Fruit fly (Drosophila melanogaster) whole organism, wandering third instar larva: ENCODE results near the gene Diap1.

ENCODE experiments used
- Abd-B ChIP-seq: fragments of >200 bp; optimal IDR thresholded peaks from 2 replicates; lab custom pipeline; 2017; ENCODE audit warnings: missing biosample characterization, missing genetic modification characterization
- CG32264 ChIP-seq: fragments of 200-800 bp; sonication (Bioruptor generic); optimal IDR thresholded peaks from 2 replicates; lab custom pipeline; 2016; ENCODE audit warnings: missing biosample characterization, missing genetic modification characterization
- CG9705 ChIP-seq: fragments of 200-800 bp; sonication (Bioruptor generic); optimal IDR thresholded peaks from 2 replicates; lab custom pipeline; 2018; ENCODE audit warnings: missing biosample characterization, mild to moderate bottlenecking, missing genetic modification characterization
- CrebA ChIP-seq: fragments of 200-800 bp; sonication (Bioruptor generic); optimal IDR thresholded peaks from 2 replicates; lab custom pipeline; 2016; ENCODE audit warnings: missing biosample characterization, mild to moderate bottlenecking, missing genetic modification characterization, borderline replicate concordance
- Dfd ChIP-seq: fragments of >200 bp; optimal IDR thresholded peaks from 2 replicates; lab custom pipeline; 2017; ENCODE audit warnings: missing biosample characterization, missing genetic modification characterization
- Dif ChIP-seq: fragments of 200-275, 200-300 bp; sonication (Bioruptor generic); optimal IDR thresholded peaks from 2 replicates; lab custom pipeline; 2018; ENCODE audit warnings: missing biosample characterization, missing genetic modification characterization; ENCODE audit not compliant: partially characterized antibody
- GATAd ChIP-seq: sonication (Bioruptor generic); optimal IDR thresholded peaks from 2 replicates; lab custom pipeline; 2016; ENCODE audit warnings: missing biosample characterization, missing genetic modification characterization
- HLH106 ChIP-seq: fragments of 200-800 bp; optimal IDR thresholded peaks from 3 replicates; lab custom pipeline; 2019; ENCODE audit warnings: missing biosample characterization, mild to moderate bottlenecking, missing genetic modification characterization, moderate library complexity
- Hnf4 ChIP-seq: fragments of 200-800 bp; sonication (Bioruptor generic); optimal IDR thresholded peaks from 2 replicates; lab custom pipeline; 2016; ENCODE audit warnings: missing biosample characterization, mild to moderate bottlenecking, missing genetic modification characterization
- Hr78 ChIP-seq: fragments of >200 bp; optimal IDR thresholded peaks from 2 replicates; lab custom pipeline; 2017; ENCODE audit warnings: missing biosample characterization, missing genetic modification characterization
- Hr83 ChIP-seq: fragments of 200-300 bp; sonication (Bioruptor generic); optimal IDR thresholded peaks from 2 replicates; lab custom pipeline; 2016; ENCODE audit warnings: missing biosample characterization, mild to moderate bottlenecking, missing genetic modification characterization, moderate library complexity; ENCODE audit not compliant: poor library complexity, severe bottlenecking
- Jra ChIP-seq: sonication (Bioruptor generic); optimal IDR thresholded peaks from 2 replicates; lab custom pipeline; 2016; ENCODE audit warnings: missing biosample characterization, missing genetic modification characterization
- Mio ChIP-seq: sonication (Bioruptor generic); optimal IDR thresholded peaks from 2 replicates; lab custom pipeline; 2016; ENCODE audit warnings: missing biosample characterization, missing genetic modification characterization
- Myc ChIP-seq: fragments of >200 bp; optimal IDR thresholded peaks from 2 replicates; lab custom pipeline; 2017
- N ChIP-seq: fragments of >200 bp; optimal IDR thresholded peaks from 2 replicates; lab custom pipeline; 2018; ENCODE audit warnings: missing biosample characterization, missing external identifiers, missing genetic modification characterization
- OdsH ChIP-seq: fragments of 200-800 bp; sonication (Bioruptor generic); optimal IDR thresholded peaks from 2 replicates; lab custom pipeline; 2016; ENCODE audit warnings: missing biosample characterization, mild to moderate bottlenecking, missing genetic modification characterization
- Rel ChIP-seq, 2 experiments: fragments of 200-800 bp; sonication (Bioruptor generic) in 1 of 2; optimal IDR thresholded peaks; 2 replicates in 1 of 2; 3 replicates in 1 of 2; lab custom pipeline; 2016 to 2019; ENCODE audit warnings: mild to moderate bottlenecking in 2 of 2, missing biosample characterization in 2 of 2, missing genetic modification characterization in 2 of 2, moderate library complexity in 1 of 2
- Sp1 ChIP-seq: fragments of 200-800 bp; sonication (Bioruptor generic); optimal IDR thresholded peaks from 3 replicates; lab custom pipeline; 2019; ENCODE audit warnings: missing biosample characterization, mild to moderate bottlenecking, missing genetic modification characterization, moderate library complexity
- Vsx2 ChIP-seq: fragments of 200-300, 225-300 bp; sonication (Bioruptor generic); optimal IDR thresholded peaks from 2 replicates; lab custom pipeline; 2018; ENCODE audit warnings: missing biosample characterization, missing genetic modification characterization; ENCODE audit not compliant: partially characterized antibody
- br ChIP-seq: fragments of 200-800 bp; sonication (Bioruptor generic); optimal IDR thresholded peaks from 2 replicates; lab custom pipeline; 2016; ENCODE audit warnings: missing biosample characterization, missing genetic modification characterization
- brk ChIP-seq: fragments of 200-800 bp; sonication (Bioruptor generic); optimal IDR thresholded peaks from 2 replicates; lab custom pipeline; 2016; ENCODE audit warnings: missing biosample characterization, mild to moderate bottlenecking, missing genetic modification characterization
- dl ChIP-seq, 2 experiments: fragments of 175-275, 200-275 bp in 1 of 2; fragments of 200-275 bp in 1 of 2; sonication (Bioruptor generic); optimal IDR thresholded peaks; lab custom pipeline; 2018; ENCODE audit warnings: mild to moderate bottlenecking in 2 of 2, missing biosample characterization in 2 of 2, missing genetic modification characterization in 2 of 2, moderate library complexity in 2 of 2; ENCODE audit not compliant: partially characterized antibody in 2 of 2, insufficient read depth in 1 of 2
- dmrt93B ChIP-seq: fragments of 200-800 bp; sonication (Bioruptor generic); optimal IDR thresholded peaks from 2 replicates; lab custom pipeline; 2018; ENCODE audit warnings: missing biosample characterization, mild to moderate bottlenecking, missing genetic modification characterization
- dsf ChIP-seq: sonication (Bioruptor generic); optimal IDR thresholded peaks from 2 replicates; lab custom pipeline; 2016; ENCODE audit warnings: missing biosample characterization, missing genetic modification characterization, borderline replicate concordance
- ey ChIP-seq: fragments of 200-800 bp; sonication (Bioruptor generic); optimal IDR thresholded peaks from 2 replicates; lab custom pipeline; 2016; ENCODE audit warnings: missing biosample characterization, missing genetic modification characterization
- foxo ChIP-seq, 2 experiments: fragments of 200-800 bp; sonication (Bioruptor generic); optimal IDR thresholded peaks; 2 replicates in 1 of 2; 3 replicates in 1 of 2; lab custom pipeline; 2016 to 2017; ENCODE audit warnings: missing biosample characterization in 2 of 2, missing genetic modification characterization in 2 of 2
- fru ChIP-seq: fragments of 200-800 bp; sonication (Bioruptor generic); optimal IDR thresholded peaks from 3 replicates; lab custom pipeline; 2016; ENCODE audit warnings: missing biosample characterization, mild to moderate bottlenecking, missing genetic modification characterization
- h ChIP-seq: fragments of 200-800 bp; sonication (Bioruptor generic); optimal IDR thresholded peaks from 3 replicates; lab custom pipeline; 2016; ENCODE audit warnings: missing biosample characterization, mild to moderate bottlenecking, missing genetic modification characterization
- jim ChIP-seq: fragments of 175-275, 200-325 bp; sonication (Bioruptor generic); optimal IDR thresholded peaks from 2 replicates; lab custom pipeline; 2016; ENCODE audit warnings: missing biosample characterization, mild to moderate bottlenecking, missing genetic modification characterization
- lola ChIP-seq: fragments of >200 bp; optimal IDR thresholded peaks from 2 replicates; lab custom pipeline; 2017; ENCODE audit warnings: missing biosample characterization, missing genetic modification characterization
- pan ChIP-seq: fragments of >200 bp; optimal IDR thresholded peaks from 2 replicates; lab custom pipeline; 2017
- psq ChIP-seq: fragments of 200-800 bp; sonication (Bioruptor generic); optimal IDR thresholded peaks from 3 replicates; lab custom pipeline; 2017; ENCODE audit warnings: missing biosample characterization, mild to moderate bottlenecking, missing genetic modification characterization, moderate library complexity
- rgr ChIP-seq: fragments of 200-800 bp; sonication (Bioruptor generic); optimal IDR thresholded peaks from 3 replicates; lab custom pipeline; 2016; ENCODE audit warnings: missing biosample characterization, mild to moderate bottlenecking, missing genetic modification characterization
- sage ChIP-seq: fragments of 200-800 bp; sonication (Bioruptor generic); optimal IDR thresholded peaks from 2 replicates; lab custom pipeline; 2016; ENCODE audit warnings: missing biosample characterization, mild to moderate bottlenecking, missing genetic modification characterization
- sv ChIP-seq: fragments of 200-800 bp; sonication (Bioruptor generic); optimal IDR thresholded peaks from 3 replicates; lab custom pipeline; 2016; ENCODE audit warnings: missing biosample characterization, missing genetic modification characterization
- tai ChIP-seq: sonication (Bioruptor generic); optimal IDR thresholded peaks from 2 replicates; lab custom pipeline; 2016; ENCODE audit warnings: missing biosample characterization, missing genetic modification characterization
- usp ChIP-seq: fragments of >200 bp; optimal IDR thresholded peaks from 2 replicates; lab custom pipeline; 2017; ENCODE audit warnings: missing biosample characterization, missing genetic modification characterization
- woc ChIP-seq: sonication (Bioruptor generic); optimal IDR thresholded peaks from 2 replicates; lab custom pipeline; 2016; ENCODE audit warnings: missing biosample characterization, mild to moderate bottlenecking, missing genetic modification characterization

Diap1 gene

dm6 chr3L:16037690-16038332 is 13.0 kb downstream of the Diap1 start (continued):
- TF ChIP-seq Hnf4 (peak; percentile 29), br (GFP tag; lab: Kevin White, UChicago) (peak; percentile 46), Jra (GFP tag; lab: Kevin White, UChicago) (peak; percentile 44), psq (peak; percentile 14), N (GFP tag; lab: Kevin White, UChicago) (no peak), Rel (GFP tag; optimal IDR thresholded peaks at IDR 0.05; lab: Kevin White, UChicago) (peak; percentile 41), Rel (tag; optimal IDR thresholded peaks at IDR 0.05; lab: Kevin White, UChicago) (peak; percentile 38), dsf (GFP tag; lab: Kevin White, UChicago) (no peak), Abd-B (GFP tag; lab: Kevin White, UChicago) (no peak), Myc (lab: Kevin White, UChicago) (no peak)

dm6 chr3L:16037048-16037477 is 13.8 kb downstream of the Diap1 start:
- TF ChIP-seq rgr (GFP tag; lab: Kevin White, UChicago) (peak; percentile 76), Sp1 (GFP tag; lab: Kevin White, UChicago) (peak; percentile 47), dl (GFP tag; optimal IDR thresholded peaks at IDR 0.05; lab: Kevin White, UChicago; ENCODE audit: insufficient read depth in 1 of 2, partially characterized antibody in 2 of 2) (no peak), Jra (GFP tag; lab: Kevin White, UChicago) (peak; percentile 52), lola (GFP tag; lab: Kevin White, UChicago) (no peak), Vsx2 (GFP tag; lab: Kevin White, UChicago) (no peak), jim (GFP tag; lab: Kevin White, UChicago) (no peak), tai (GFP tag; lab: Kevin White, UChicago) (peak; percentile 18), GATAd (GFP tag; lab: Kevin White, UChicago) (no peak), Dfd (GFP tag; lab: Kevin White, UChicago) (no peak), foxo (GFP tag; optimal IDR thresholded peaks at IDR 0.05; lab: Kevin White, UChicago) (peak in 1 of 2 experiments; percentile 75), sage (GFP tag; lab: Kevin White, UChicago) (no peak), Hr83 (GFP tag; lab: Kevin White, UChicago) (peak; percentile 46), psq (peak; percentile 21), N (GFP tag; lab: Kevin White, UChicago) (no peak), h (GFP tag; lab: Kevin White, UChicago) (peak; percentile 70), ey (GFP tag; lab: Kevin White, UChicago) (peak; percentile 54), Myc (lab: Kevin White, UChicago) (no peak), usp (GFP tag; lab: Kevin White, UChicago) (no peak), Hnf4 (peak; percentile 57), brk (peak; percentile 66), Dif (no peak), Abd-B (GFP tag; lab: Kevin White, UChicago) (no peak), woc (peak; percentile 39), CG32264 (GFP tag; lab: Kevin White, UChicago) (peak; percentile 31), fru (GFP tag; lab: Kevin White, UChicago) (peak; percentile 73), dsf (GFP tag; lab: Kevin White, UChicago) (no peak), dmrt93B (GFP tag; lab: Kevin White, UChicago) (peak; percentile 31), Rel (GFP tag; optimal IDR thresholded peaks at IDR 0.05; lab: Kevin White, UChicago) (no peak), Rel (tag; optimal IDR thresholded peaks at IDR 0.05; lab: Kevin White, UChicago) (peak; percentile 22), sv (GFP tag; lab: Kevin White, UChicago) (peak; percentile 66), br (GFP tag; lab: Kevin White, UChicago) (peak; percentile 55), Hr78 (GFP tag; lab: Kevin White, UChicago) (no peak), CG9705 (GFP tag; lab: Kevin White, UChicago) (peak; percentile 4), OdsH (GFP tag; lab: Kevin White, UChicago) (peak; percentile 51), CrebA (GFP tag; lab: Kevin White, UChicago) (no peak), HLH106 (peak; percentile 63), pan (no peak), Mio (GFP tag; lab: Kevin White, UChicago) (no peak)
